Fruit fly (Drosophila melanogaster): ENCODE measurements around the gene CG42876.

DNA sequence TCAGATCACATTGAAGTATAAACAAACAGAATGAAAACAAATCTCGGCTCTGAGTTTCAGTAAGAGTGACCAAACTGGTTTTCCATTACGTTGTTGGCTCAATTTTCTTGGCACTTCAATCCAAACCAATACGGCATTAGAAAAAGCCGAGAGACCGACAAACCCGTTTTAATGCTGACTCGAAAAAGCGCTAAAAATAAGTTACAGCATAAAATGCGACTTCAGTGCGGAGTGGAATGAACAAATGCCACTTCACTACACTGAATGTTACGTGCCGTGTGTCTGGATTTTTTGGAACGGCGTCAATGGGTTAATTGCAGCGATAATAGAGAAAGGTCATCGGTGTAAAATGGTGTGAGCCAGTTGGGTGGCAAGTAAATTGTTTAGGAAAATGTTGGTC, 51.3 kb downstream of the CG42876 start:
- no peak for TF ChIP-seq CTCF (optimal IDR thresholded peaks at IDR 0.05)
- TF ChIP-seq CG8478 (optimal IDR thresholded peaks at IDR 0.05) = no peak
